Fruit fly (Drosophila melanogaster): ENCODE data around the gene CG6770.

Gene CG6770

DNA sequence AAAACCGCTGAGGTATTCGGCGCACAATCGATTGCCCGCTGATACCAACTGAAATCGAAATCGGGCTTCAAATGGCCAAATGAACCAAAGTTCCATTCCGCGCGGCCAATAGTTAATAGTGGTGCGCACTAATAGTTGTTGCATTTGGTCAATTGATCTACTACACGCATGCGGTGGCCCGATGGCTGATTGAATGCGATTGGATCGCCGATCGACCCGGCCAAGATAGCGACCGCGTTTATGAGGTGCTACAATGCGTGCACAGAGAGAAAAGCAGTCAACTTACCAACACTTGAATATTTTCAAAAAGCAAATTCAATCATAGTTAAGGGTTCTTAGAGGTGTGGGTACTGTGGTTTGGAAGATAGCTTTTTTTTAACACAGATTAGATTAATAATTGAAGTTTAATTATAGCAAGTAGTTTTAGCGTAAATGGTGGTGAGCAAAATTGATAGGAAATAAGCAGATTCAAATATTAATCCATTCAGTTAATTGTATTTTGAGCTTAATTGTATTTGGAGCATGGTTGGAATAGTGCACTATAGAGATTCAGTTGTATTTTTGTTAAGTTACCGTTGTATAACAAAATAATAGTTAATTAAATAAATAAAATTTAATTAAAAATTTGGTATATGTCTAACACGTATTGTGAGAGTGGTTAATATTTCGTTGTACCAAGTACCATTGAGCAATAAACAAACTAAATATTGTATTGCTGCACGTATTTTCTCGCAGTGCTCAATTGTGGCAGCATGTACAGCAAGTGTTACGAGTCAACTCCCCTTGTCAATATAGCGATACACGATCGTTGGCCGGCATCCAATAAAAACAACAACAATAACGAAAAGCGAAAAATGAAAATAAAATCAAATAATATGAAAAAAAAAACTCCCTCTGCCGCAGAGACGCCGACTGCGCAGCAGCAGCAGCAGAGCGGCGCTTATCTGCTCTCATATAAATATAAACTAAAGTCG is 19.2 kb downstream of the CG6770 start (continued):
- TF ChIP-seq Hr78 (GFP tag; optimal IDR thresholded peaks at IDR 0.05) (peak in 1 of 2 experiments; percentile 16), CG1529 (GFP tag; optimal IDR thresholded peaks at IDR 0.05) (peak; percentile 27), pros (GFP tag; optimal IDR thresholded peaks at IDR 0.05) (no peak), pan (optimal IDR thresholded peaks at IDR 0.05) (no peak), pan (GFP tag; optimal IDR thresholded peaks at IDR 0.05 in 1 of 2, IDR thresholded peaks at IDR 0.05 in 1 of 2) (peak in 1 of 2 experiments; percentile 43), h (optimal IDR thresholded peaks at IDR 0.05) (no peak), gfzf (GFP tag; optimal IDR thresholded peaks at IDR 0.05) (no peak), CG13123 (GFP tag; optimal IDR thresholded peaks at IDR 0.05) (peak; percentile 31), nau (GFP tag; optimal IDR thresholded peaks at IDR 0.05) (no peak), CG6813 (GFP tag; optimal IDR thresholded peaks at IDR 0.05) (peak; percentile 28), disco-r (GFP tag; optimal IDR thresholded peaks at IDR 0.05) (no peak), Eip74EF (GFP tag; optimal IDR thresholded peaks at IDR 0.05) (no peak), CG9609 (GFP tag; optimal IDR thresholded peaks at IDR 0.05) (peak; percentile 22), CG6683 (GFP tag; optimal IDR thresholded peaks at IDR 0.05) (no peak), vnd (GFP tag; IDR thresholded peaks at IDR 0.05; ENCODE audit: partially characterized antibody) (no peak), CG11093 (GFP tag; IDR thresholded peaks at IDR 0.05) (no peak), CG12071 (GFP tag; optimal IDR thresholded peaks at IDR 0.05) (no peak), CG1603 (tag; optimal IDR thresholded peaks at IDR 0.05) (peak; percentile 74), CG34224 (GFP tag; IDR thresholded peaks at IDR 0.05; ENCODE audit: partially characterized antibody) (no peak), CG5953 (GFP tag; IDR thresholded peaks at IDR 0.05) (no peak), PHDP (tag; optimal IDR thresholded peaks at IDR 0.05) (peak; percentile 52), hbn (GFP tag; IDR thresholded peaks at IDR 0.05; ENCODE audit: partially characterized antibody) (no peak), H15 (GFP tag; IDR thresholded peaks at IDR 0.05) (peak; percentile 51; the same call in 1 of the 3 replicates), CG30431 (GFP tag; optimal IDR thresholded peaks at IDR 0.05) (peak; percentile 60), CG42726 (GFP tag; IDR thresholded peaks at IDR 0.05; ENCODE audit: partially characterized antibody) (no peak), CG10979 (tag; optimal IDR thresholded peaks at IDR 0.05) (peak; percentile 62), CTCF (GFP tag; optimal IDR thresholded peaks at IDR 0.05) (no peak), Dad (GFP tag; optimal IDR thresholded peaks at IDR 0.05) (no peak), ham (GFP tag; IDR thresholded peaks at IDR 0.05) (no peak), CG17802 (tag; optimal IDR thresholded peaks at IDR 0.05) (peak; percentile 0), grn (GFP tag; optimal IDR thresholded peaks at IDR 0.05) (peak; percentile 95), croc (GFP tag; conservative IDR thresholded peaks at IDR 0.05) (no peak; the same call in 2 of the 3 replicates), wor (GFP tag; IDR thresholded peaks at IDR 0.05) (no peak; the same call in 1 of the 2 replicates), CG4617 (GFP tag; optimal IDR thresholded peaks at IDR 0.05; ENCODE audit: borderline replicate concordance) (no peak), CG9727 (GFP tag; optimal IDR thresholded peaks at IDR 0.05) (peak; percentile 77), sima (GFP tag; optimal IDR thresholded peaks at IDR 0.05) (no peak), Hmx (GFP tag; optimal IDR thresholded peaks at IDR 0.05) (no peak), CG1832 (GFP tag; optimal IDR thresholded peaks at IDR 0.05) (no peak), CG6689 (GFP tag; IDR thresholded peaks at IDR 0.05) (no peak; the same call in none of the 2 replicates), Bdp1 (GFP tag; optimal IDR thresholded peaks at IDR 0.05) (no peak), hth (optimal IDR thresholded peaks at IDR 0.05) (no peak), CG16815 (GFP tag; optimal IDR thresholded peaks at IDR 0.05) (no peak), CG14050 (GFP tag; IDR thresholded peaks at IDR 0.05) (peak; percentile 9; the same call in 1 of the 3 replicates), CG18011 (GFP tag; optimal IDR thresholded peaks at IDR 0.05) (no peak), Fer2 (tag; optimal IDR thresholded peaks at IDR 0.05) (no peak), CG11085 (GFP tag; IDR thresholded peaks at IDR 0.05) (peak; percentile 63), CG9876 (GFP tag; optimal IDR thresholded peaks at IDR 0.05) (no peak), Atf-2 (GFP tag; optimal IDR thresholded peaks at IDR 0.05) (no peak), CG3407 (GFP tag; optimal IDR thresholded peaks at IDR 0.05) (peak; percentile 42)
